Worm (Caenorhabditis elegans) whole organism, young adult: ENCODE measurements around the gene Y37A1A.2.

Experiments used
- F33H1.4 ChIP-seq: fragments of 200-800 bp; sonication (Bioruptor generic); IDR thresholded peaks from 2 replicates; pipeline ENCODE4 v1.3.6; 2022; ENCODE audit warnings: missing genetic modification reagents, missing genetic modification characterization, missing compliant biosample characterization
- F52B5.7 ChIP-seq: sonication (generic microtip); optimal IDR thresholded peaks from 2 replicates; lab custom pipeline; 2016; ENCODE audit warnings: mild to moderate bottlenecking, missing genetic modification characterization, missing compliant biosample characterization
- T07F8.4 ChIP-seq: sonication (generic microtip); optimal IDR thresholded peaks from 2 replicates; lab custom pipeline; 2016; ENCODE audit warnings: mild to moderate bottlenecking, missing genetic modification characterization, moderate library complexity, missing compliant biosample characterization
- ama-1 ChIP-seq, 3 experiments: fragments of 150-350 bp in 1 of 3; sonication (generic microtip) in 2 of 3; optimal IDR thresholded peaks; 2 replicates each; lab custom pipeline; 2014 to 2018; ENCODE audit warnings: missing biosample characterization in 2 of 3, missing genetic modification characterization in 2 of 3, missing genetic modification reagents in 2 of 3
- attf-5 ChIP-seq: fragments of 200-800 bp; sonication (Bioruptor generic); optimal IDR thresholded peaks from 2 replicates; lab custom pipeline; 2018; ENCODE audit warnings: mild to moderate bottlenecking, missing genetic modification characterization, missing compliant biosample characterization
- ceh-27 ChIP-seq: fragments of 200-800 bp; sonication (Bioruptor generic); optimal IDR thresholded peaks from 2 replicates; lab custom pipeline; 2018; ENCODE audit warnings: mild to moderate bottlenecking, missing genetic modification characterization, moderate library complexity, missing compliant biosample characterization
- die-1 ChIP-seq: sonication (generic microtip); optimal IDR thresholded peaks from 2 replicates; lab custom pipeline; 2016; ENCODE audit warnings: missing genotype, mild to moderate bottlenecking, missing genetic modification characterization, missing compliant biosample characterization
- rec-8 ChIP-seq, 2 experiments: sonication (generic microtip); optimal IDR thresholded peaks; 2 replicates each; lab custom pipeline; 2016; ENCODE audit warnings: mild to moderate bottlenecking in 2 of 2, missing genetic modification characterization in 2 of 2, missing genetic modification reagents in 2 of 2, missing genotype in 2 of 2, missing biosample characterization in 1 of 2, missing compliant biosample characterization in 1 of 2, moderate library complexity in 1 of 2
- sdz-38 ChIP-seq: sonication (generic microtip); optimal IDR thresholded peaks from 2 replicates; lab custom pipeline; 2016; ENCODE audit warnings: missing genotype, missing genetic modification characterization, missing compliant biosample characterization
- snpc-4 ChIP-seq, 5 experiments: fragments of 150-350 bp in 1 of 5; sonication (generic microtip) in 4 of 5; optimal IDR thresholded peaks; 2 replicates each; lab custom pipeline; 2014 to 2018; ENCODE audit warnings: missing genetic modification characterization in 5 of 5, missing biosample characterization in 3 of 5, antibody characterized with exemption in 2 of 5, mild to moderate bottlenecking in 2 of 5, missing compliant biosample characterization in 2 of 5, missing genotype in 2 of 5, moderate library complexity in 2 of 5, missing genetic modification reagents in 1 of 5
- tbx-9 ChIP-seq: sonication (generic microtip); optimal IDR thresholded peaks from 2 replicates; lab custom pipeline; 2016; ENCODE audit warnings: borderline replicate concordance, missing genetic modification characterization, inconsistent platforms, missing compliant biosample characterization
- unc-62 ChIP-seq: fragments of 150-350 bp; optimal IDR thresholded peaks from 2 replicates; lab custom pipeline; 2014; ENCODE audit warnings: missing biosample characterization, missing genetic modification reagents, missing genetic modification characterization
- ztf-3 ChIP-seq: fragments of 200-800 bp; sonication (Bioruptor generic); optimal IDR thresholded peaks from 2 replicates; lab custom pipeline; 2018; ENCODE audit warnings: mild to moderate bottlenecking, missing genetic modification characterization, missing compliant biosample characterization

DNA sequence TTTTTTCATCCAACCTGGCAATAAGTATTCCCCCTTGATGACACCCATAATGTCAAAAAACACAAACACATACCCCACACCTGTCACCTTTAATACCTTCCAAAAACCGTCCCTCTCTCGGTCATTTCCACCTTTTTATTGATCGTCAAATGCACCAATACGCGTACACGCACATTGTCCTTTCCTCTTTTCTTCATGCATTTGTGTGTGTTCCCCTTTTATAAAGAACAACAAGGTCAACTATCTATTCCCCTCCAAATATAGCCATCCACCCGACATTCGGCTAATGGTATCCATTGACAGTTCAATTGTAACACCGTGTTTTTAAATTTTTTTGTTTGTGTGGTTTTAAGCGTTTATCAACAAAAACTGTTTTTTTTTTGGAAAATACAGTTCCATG, 32.4 kb upstream of the Y37A1A.2 start:
- no peak for TF ChIP-seq die-1 (tag; lab: Kevin White, UChicago)
- no peak for TF ChIP-seq ztf-3
- no peak for TF ChIP-seq T07F8.4 (tag; lab: Kevin White, UChicago)
- TF ChIP-seq tbx-9 (tag; lab: Kevin White, UChicago): no peak
- no peak for TF ChIP-seq unc-62
- TF ChIP-seq attf-5 (GFP tag; lab: Kevin White, UChicago): no peak
- TF ChIP-seq F52B5.7 (tag; lab: Kevin White, UChicago): no peak
- no peak for TF ChIP-seq rec-8 (tag; optimal IDR thresholded peaks at IDR 0.05; lab: Kevin White, UChicago)
- no peak for TF ChIP-seq ceh-27 (GFP tag; lab: Kevin White, UChicago)
- no peak for TF ChIP-seq snpc-4 (GFP tag; optimal IDR thresholded peaks at IDR 0.05; lab: Kevin White, UChicago)
- no peak for TF ChIP-seq snpc-4 (tag; optimal IDR thresholded peaks at IDR 0.05; lab: Kevin White, UChicago)
- no peak for TF ChIP-seq ama-1 (optimal IDR thresholded peaks at IDR 0.05; lab: Kevin White, UChicago)
- no peak for TF ChIP-seq ama-1 (GFP tag; optimal IDR thresholded peaks at IDR 0.05; lab: Kevin White, UChicago)
- TF ChIP-seq sdz-38 (tag; lab: Kevin White, UChicago): no peak
- no peak for TF ChIP-seq F33H1.4 (GFP tag; lab: Robert Waterston, UW)
